Worm (Caenorhabditis elegans) whole organism, mixed stage, embryonic: ENCODE measurements around the gene B0563.1.

Experiments
- drap-1 ChIP-seq: fragments of 200-800 bp; sonication (Bioruptor generic); optimal IDR thresholded peaks from 3 replicates; lab custom pipeline; 2018; ENCODE audit warnings: mild to moderate bottlenecking, missing genetic modification characterization, missing compliant biosample characterization
- lin-13 ChIP-seq: fragments of 150-350 bp; optimal IDR thresholded peaks from 2 replicates; lab custom pipeline; 2014; ENCODE audit warnings: missing biosample characterization, missing genetic modification characterization
- mls-2 ChIP-seq: sonication (generic microtip); optimal IDR thresholded peaks from 2 replicates; lab custom pipeline; 2016; ENCODE audit warnings: mild to moderate bottlenecking, missing genetic modification characterization, moderate library complexity, missing compliant biosample characterization
- nhr-76 ChIP-seq: sonication (generic microtip); optimal IDR thresholded peaks from 2 replicates; lab custom pipeline; 2017; ENCODE audit warnings: missing biosample characterization, missing genetic modification characterization
- pha-4 ChIP-seq: fragments of 150-350 bp; optimal IDR thresholded peaks from 2 replicates; lab custom pipeline; 2018; ENCODE audit warnings: missing biosample characterization, missing genetic modification reagents, missing genetic modification characterization
- ztf-11 ChIP-seq: fragments of 150-350 bp; optimal IDR thresholded peaks from 2 replicates; lab custom pipeline; 2014; ENCODE audit warnings: missing biosample characterization, missing genetic modification characterization

DNA sequence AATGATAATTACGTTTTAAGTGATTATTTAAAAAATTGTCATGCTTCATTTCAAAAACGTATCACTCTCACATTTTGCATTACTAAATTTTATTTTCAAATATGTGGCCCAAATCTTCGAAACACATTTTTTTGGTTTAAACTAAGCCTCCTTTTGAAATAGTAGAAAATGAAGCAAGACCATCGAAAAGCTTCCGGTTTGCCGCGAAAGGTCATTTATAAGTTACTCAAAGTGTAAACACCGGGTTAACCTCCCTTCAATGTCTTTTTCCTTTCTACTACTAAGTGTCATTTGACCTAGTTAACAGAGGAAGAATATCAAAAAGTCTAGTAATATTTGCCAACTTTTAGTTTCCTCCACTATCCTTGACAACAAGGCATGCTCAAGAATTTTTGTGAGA is 35.4 kb downstream of the B0563.1 start:
- no peak for TF ChIP-seq nhr-76 (tag; lab: Kevin White, UChicago)
- TF ChIP-seq ztf-11 (tag; lab: Kevin White, UChicago), result no peak
- no peak for TF ChIP-seq lin-13 (tag; lab: Kevin White, UChicago)
- TF ChIP-seq pha-4 (tag; lab: Kevin White, UChicago), result no peak
- no peak for TF ChIP-seq drap-1 (GFP tag; lab: Kevin White, UChicago)
- TF ChIP-seq mls-2 (tag; lab: Kevin White, UChicago), result no peak
